Fruit fly (Drosophila melanogaster) whole organism, embryonic: ENCODE results near the gene Pcmt.

ENCODE experiments used
- Bdp1 ChIP-seq: fragments of 200-800 bp; sonication (Bioruptor generic); optimal IDR thresholded peaks from 3 replicates; lab custom pipeline; 2016; ENCODE audit warnings: missing biosample characterization, missing genetic modification characterization
- CG10543 ChIP-seq: fragments of 200-800 bp; sonication (Bioruptor generic); optimal IDR thresholded peaks from 3 replicates; lab custom pipeline; 2017; ENCODE audit warnings: missing biosample characterization, mild to moderate bottlenecking, missing genetic modification characterization, moderate library complexity
- CG10565 ChIP-seq: fragments of 200-800 bp; sonication (Bioruptor generic); optimal IDR thresholded peaks from 3 replicates; lab custom pipeline; 2016; ENCODE audit warnings: missing biosample characterization, mild to moderate bottlenecking, missing genetic modification characterization
- CG11696 ChIP-seq: fragments of 200-800 bp; sonication (Bioruptor generic); IDR thresholded peaks from 2 replicates; pipeline ENCODE4 v1.3.6; 2022; ENCODE audit warnings: missing biosample characterization, missing genetic modification characterization
- CG1233 ChIP-seq: fragments of 200-800 bp; sonication (Bioruptor generic); optimal IDR thresholded peaks from 4 replicates; lab custom pipeline; 2018; ENCODE audit warnings: missing biosample characterization, mild to moderate bottlenecking, missing genetic modification characterization
- CG13624 ChIP-seq: fragments of 200-800 bp; sonication (Bioruptor generic); optimal IDR thresholded peaks from 2 replicates; lab custom pipeline; 2016; ENCODE audit warnings: missing biosample characterization, missing genetic modification characterization
- CG13894 ChIP-seq: fragments of 200-800 bp; sonication (Bioruptor generic); optimal IDR thresholded peaks from 3 replicates; lab custom pipeline; 2018; ENCODE audit warnings: missing biosample characterization, mild to moderate bottlenecking, missing genetic modification characterization, moderate library complexity
- CG15601 ChIP-seq: fragments of 200-800 bp; sonication (Bioruptor generic); optimal IDR thresholded peaks from 3 replicates; lab custom pipeline; 2019; ENCODE audit warnings: missing biosample characterization, mild to moderate bottlenecking, missing genetic modification characterization, moderate library complexity
- CG16813 ChIP-seq: fragments of 200-800 bp; sonication (Bioruptor generic); IDR thresholded peaks from 3 replicates; pipeline ENCODE4 v1.3.6; 2022; ENCODE audit warnings: missing biosample characterization, missing genetic modification characterization; ENCODE audit not compliant: partially characterized antibody
- CG16815 ChIP-seq: fragments of 200-800 bp; sonication (Bioruptor generic); optimal IDR thresholded peaks from 3 replicates; lab custom pipeline; 2017; ENCODE audit warnings: missing biosample characterization, mild to moderate bottlenecking, missing genetic modification characterization
- CG17361 ChIP-seq: fragments of 200-800 bp; sonication (Bioruptor generic); IDR thresholded peaks from 3 replicates; pipeline ENCODE4 v1.3.6; 2022; ENCODE audit warnings: missing biosample characterization, missing genetic modification characterization
- CG2129 ChIP-seq: fragments of 200-800 bp; sonication (Bioruptor generic); IDR thresholded peaks from 2 replicates; pipeline ENCODE4 v1.3.6; 2022; ENCODE audit warnings: missing biosample characterization, missing genetic modification characterization; ENCODE audit not compliant: partially characterized antibody
- CG30403 ChIP-seq: fragments of 200-800 bp; sonication (Bioruptor generic); optimal IDR thresholded peaks from 3 replicates; lab custom pipeline; 2016; ENCODE audit warnings: missing biosample characterization, missing genetic modification characterization
- CG3163 ChIP-seq: fragments of 200-800 bp; sonication (Bioruptor generic); optimal IDR thresholded peaks from 3 replicates; lab custom pipeline; 2016; ENCODE audit warnings: missing biosample characterization, missing genetic modification characterization
- CG32767 ChIP-seq: fragments of 200-800 bp; sonication (Bioruptor generic); IDR thresholded peaks from 2 replicates; pipeline ENCODE4 v1.3.6; 2022; ENCODE audit warnings: missing biosample characterization, missing genetic modification characterization
- CG33557 ChIP-seq: fragments of 200-800 bp; sonication (Bioruptor generic); optimal IDR thresholded peaks from 2 replicates; lab custom pipeline; 2019; ENCODE audit warnings: missing biosample characterization, mild to moderate bottlenecking, missing genetic modification characterization, moderate library complexity
- CG5953 ChIP-seq: fragments of 200-800 bp; sonication (Bioruptor generic); IDR thresholded peaks from 2 replicates; pipeline ENCODE4 v1.3.6; 2022; ENCODE audit warnings: missing biosample characterization, missing genetic modification characterization
- CG6813 ChIP-seq: fragments of 200-800 bp; sonication (Bioruptor generic); optimal IDR thresholded peaks from 2 replicates; lab custom pipeline; 2017; ENCODE audit warnings: missing biosample characterization, missing genetic modification characterization, mild to moderate bottlenecking, moderate library complexity, missing genetic modification reagents
- CG6854 ChIP-seq: fragments of 200-800 bp; sonication (Bioruptor generic); optimal IDR thresholded peaks from 3 replicates; lab custom pipeline; 2017; ENCODE audit warnings: missing biosample characterization, mild to moderate bottlenecking, missing genetic modification characterization
- CG8290 ChIP-seq, 3 experiments: fragments of 200-800 bp; sonication (Bioruptor generic); optimal IDR thresholded peaks; 2 replicates each; lab custom pipeline; 2016 to 2019; ENCODE audit warnings: missing biosample characterization in 3 of 3, missing genetic modification characterization in 3 of 3, mild to moderate bottlenecking in 2 of 3, moderate library complexity in 1 of 3
- Fer3 ChIP-seq: fragments of 200-800 bp; sonication (Bioruptor generic); optimal IDR thresholded peaks from 2 replicates; lab custom pipeline; 2018; ENCODE audit warnings: missing biosample characterization, mild to moderate bottlenecking, missing genetic modification characterization, moderate library complexity
- Gug ChIP-seq: fragments of 200-800 bp; sonication (Bioruptor generic); IDR thresholded peaks from 4 replicates; pipeline ENCODE4 v1.3.6; 2022; ENCODE audit warnings: missing biosample characterization, missing genetic modification characterization
- H2.0 ChIP-seq: fragments of 200-800 bp; sonication (Bioruptor generic); IDR thresholded peaks from 2 replicates; pipeline ENCODE4 v1.3.6; 2022; ENCODE audit warnings: missing biosample characterization, missing genetic modification characterization
- HmgZ ChIP-seq: fragments of 200-800 bp; sonication (Bioruptor generic); optimal IDR thresholded peaks from 2 replicates; lab custom pipeline; 2018; ENCODE audit warnings: missing biosample characterization, mild to moderate bottlenecking, missing genetic modification characterization
- Hr51 ChIP-seq, 2 experiments: fragments of 200-800 bp; sonication (Bioruptor generic); optimal IDR thresholded peaks; 2 replicates in 1 of 2; 3 replicates in 1 of 2; lab custom pipeline; 2016 to 2018; ENCODE audit warnings: missing biosample characterization in 2 of 2, missing genetic modification characterization in 2 of 2, mild to moderate bottlenecking in 1 of 2, moderate library complexity in 1 of 2
- Jarid2 ChIP-seq: fragments of 200-800 bp; sonication (Bioruptor generic); optimal IDR thresholded peaks from 3 replicates; lab custom pipeline; 2017; ENCODE audit warnings: mild to moderate bottlenecking, missing biosample characterization, missing genetic modification reagents, missing genetic modification characterization
- Oaz ChIP-seq: fragments of 200-800 bp; sonication (Bioruptor generic); IDR thresholded peaks from 2 replicates; pipeline ENCODE4 v1.3.6; 2022; ENCODE audit warnings: missing biosample characterization, missing genetic modification characterization
- Oli ChIP-seq: fragments of 200-800 bp; sonication (Bioruptor generic); optimal IDR thresholded peaks from 2 replicates; lab custom pipeline; 2018; ENCODE audit warnings: missing biosample characterization, mild to moderate bottlenecking, missing genetic modification characterization, moderate library complexity
- Ptx1 ChIP-seq: fragments of 200-800 bp; sonication (Bioruptor generic); IDR thresholded peaks from 2 replicates; pipeline ENCODE4 v1.3.6; 2022; ENCODE audit warnings: missing biosample characterization, missing genetic modification characterization
- Sox100B ChIP-seq: fragments of 200-800 bp; sonication (Bioruptor generic); optimal IDR thresholded peaks from 3 replicates; lab custom pipeline; 2018; ENCODE audit warnings: missing biosample characterization, mild to moderate bottlenecking, missing genetic modification characterization
- az2 ChIP-seq: fragments of 200-800 bp; sonication (Bioruptor generic); optimal IDR thresholded peaks from 3 replicates; lab custom pipeline; 2016; ENCODE audit warnings: missing biosample characterization, missing genetic modification characterization
- chinmo ChIP-seq: fragments of 200-800 bp; sonication (Bioruptor generic); IDR thresholded peaks from 4 replicates; pipeline ENCODE4 v1.3.6; 2022; ENCODE audit warnings: missing biosample characterization, missing genetic modification characterization; ENCODE audit not compliant: partially characterized antibody
- chm ChIP-seq: fragments of 200-800 bp; sonication (Bioruptor generic); IDR thresholded peaks from 2 replicates; pipeline ENCODE4 v1.3.6; 2022; ENCODE audit warnings: missing biosample characterization, missing genetic modification characterization
- ci ChIP-seq: fragments of 200-800 bp; sonication (Bioruptor generic); IDR thresholded peaks from 3 replicates; pipeline ENCODE4 v1.3.6; 2022; ENCODE audit warnings: missing biosample characterization, missing genetic modification characterization
- gem ChIP-seq: fragments of 200-800 bp; sonication (Bioruptor generic); optimal IDR thresholded peaks from 2 replicates; lab custom pipeline; 2019; ENCODE audit warnings: missing biosample characterization, mild to moderate bottlenecking, missing genetic modification characterization, moderate library complexity
- hbn ChIP-seq: fragments of 200-800 bp; sonication (Bioruptor generic); IDR thresholded peaks from 2 replicates; pipeline ENCODE4 v1.3.6; 2022; ENCODE audit warnings: missing biosample characterization, missing genetic modification characterization; ENCODE audit not compliant: partially characterized antibody
- mirr ChIP-seq: fragments of 200-800 bp; sonication (Bioruptor generic); optimal IDR thresholded peaks from 3 replicates; lab custom pipeline; 2018; ENCODE audit warnings: missing biosample characterization, mild to moderate bottlenecking, missing genetic modification characterization
- mld ChIP-seq: fragments of 200-800 bp; sonication (Bioruptor generic); IDR thresholded peaks from 3 replicates; pipeline ENCODE4 v1.3.6; 2022; ENCODE audit warnings: missing biosample characterization, missing genetic modification characterization; ENCODE audit not compliant: partially characterized antibody
- nom ChIP-seq: fragments of 200-800 bp; sonication (Bioruptor generic); optimal IDR thresholded peaks from 2 replicates; lab custom pipeline; 2017; ENCODE audit warnings: missing biosample characterization, missing genetic modification characterization, mild to moderate bottlenecking, moderate library complexity, missing genetic modification reagents
- odd ChIP-seq: fragments of 200-800 bp; sonication (Bioruptor generic); optimal IDR thresholded peaks from 2 replicates; lab custom pipeline; 2017; ENCODE audit warnings: missing biosample characterization, mild to moderate bottlenecking, missing genetic modification characterization
- otp ChIP-seq: fragments of 200-800 bp; sonication (Bioruptor generic); IDR thresholded peaks from 3 replicates; pipeline ENCODE4, ENCODE4 v1.3.6; 2022; ENCODE audit warnings: missing biosample characterization, missing genetic modification characterization
- peb ChIP-seq: fragments of 200-800 bp; sonication (Bioruptor generic); IDR thresholded peaks from 2 replicates; pipeline ENCODE4 v1.3.6; 2022; ENCODE audit warnings: missing biosample characterization, missing genetic modification characterization
- repo ChIP-seq: fragments of 200-800 bp; sonication (Bioruptor generic); optimal IDR thresholded peaks from 2 replicates; lab custom pipeline; 2016; ENCODE audit warnings: missing biosample characterization, missing genetic modification characterization
- row ChIP-seq: fragments of 200-800 bp; sonication (Bioruptor generic); IDR thresholded peaks from 3 replicates; pipeline ENCODE4 v1.3.6; 2022; ENCODE audit warnings: missing biosample characterization, missing genetic modification characterization
- slp2 ChIP-seq: fragments of 200-800 bp; sonication (Bioruptor generic); optimal IDR thresholded peaks from 2 replicates; lab custom pipeline; 2016; ENCODE audit warnings: missing biosample characterization, missing genetic modification characterization
- tup ChIP-seq: fragments of 200-800 bp; sonication (Bioruptor generic); optimal IDR thresholded peaks from 2 replicates; lab custom pipeline; 2016; ENCODE audit warnings: missing biosample characterization, mild to moderate bottlenecking, missing genetic modification characterization, moderate library complexity
- wor ChIP-seq: fragments of 200-800 bp; sonication (Bioruptor generic); IDR thresholded peaks from 2 replicates; pipeline ENCODE4 v1.3.6; 2022; ENCODE audit warnings: missing biosample characterization, missing genetic modification characterization

The Pcmt gene

DNA sequence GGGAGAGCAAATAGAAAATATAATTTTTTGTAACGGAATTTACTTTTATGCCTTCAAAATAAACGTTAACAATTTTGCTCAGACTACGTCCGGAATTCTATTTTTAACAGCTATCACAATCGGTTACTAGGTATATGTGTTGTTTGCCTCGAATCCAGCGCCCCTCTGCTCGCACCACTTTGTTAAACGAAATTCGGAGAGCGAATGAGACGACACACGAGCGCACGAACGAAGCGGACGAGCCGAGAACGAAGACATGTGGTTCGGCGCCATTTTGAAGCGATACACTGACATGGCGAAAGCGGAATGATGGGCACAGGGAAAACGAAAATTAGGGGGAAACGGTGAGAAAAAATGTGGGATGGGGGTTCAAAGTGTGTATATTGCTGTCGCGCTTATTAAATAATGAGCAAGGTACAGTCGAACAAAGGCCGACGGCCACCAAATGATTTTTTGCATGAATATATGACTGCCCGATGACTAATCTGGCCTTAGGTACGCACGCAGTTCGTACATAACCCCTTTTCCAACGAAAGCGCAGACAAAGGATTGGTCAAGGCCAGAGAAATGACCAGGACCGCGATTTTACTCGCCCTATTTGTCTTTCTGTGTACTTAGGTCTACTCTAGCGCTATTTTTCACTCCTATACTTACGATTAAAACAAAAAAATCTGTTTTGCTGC lies 46.4 kb upstream of the Pcmt start (continued):
- TF ChIP-seq Hr51 (GFP tag; optimal IDR thresholded peaks at IDR 0.05; lab: Kevin White, UChicago), result no peak
- no peak for TF ChIP-seq mld (GFP tag; lab: Robert Waterston, UW)
- peak; percentile 32 for TF ChIP-seq HmgZ
- peak; percentile 21 for TF ChIP-seq odd (GFP tag; lab: Kevin White, UChicago)
- no peak for TF ChIP-seq repo (GFP tag; lab: Kevin White, UChicago)
- no peak for TF ChIP-seq CG8290 (GFP tag; optimal IDR thresholded peaks at IDR 0.05; lab: Kevin White, UChicago)
- TF ChIP-seq CG8290 (tag; optimal IDR thresholded peaks at IDR 0.05; lab: Kevin White, UChicago), result peak in 1 of 2 experiments; percentile 75
- no peak for TF ChIP-seq CG30403 (GFP tag; lab: Kevin White, UChicago)
- TF ChIP-seq CG32767 (GFP tag; lab: Robert Waterston, UW), result no peak
- TF ChIP-seq CG11696 (GFP tag; lab: Robert Waterston, UW), result no peak
- no peak for TF ChIP-seq CG16813 (GFP tag; lab: Robert Waterston, UW)
- no peak for TF ChIP-seq hbn (GFP tag; lab: Robert Waterston, UW)
- no peak for TF ChIP-seq otp
- no peak for TF ChIP-seq Sox100B
- no peak for TF ChIP-seq Gug (GFP tag; lab: Robert Waterston, UW)
- TF ChIP-seq CG10543 (GFP tag; lab: Kevin White, UChicago), result peak; percentile 96
- TF ChIP-seq wor (GFP tag; lab: Robert Waterston, UW), result no peak
- peak; percentile 18 for TF ChIP-seq Fer3 (tag; lab: Kevin White, UChicago)
- TF ChIP-seq Ptx1 (GFP tag; lab: Robert Waterston, UW), result no peak
- TF ChIP-seq CG15601 (tag; lab: Kevin White, UChicago), result no peak
- no peak for TF ChIP-seq peb (GFP tag; lab: Robert Waterston, UW)
- no peak for TF ChIP-seq CG3163 (GFP tag; lab: Kevin White, UChicago)
- TF ChIP-seq ci (GFP tag; lab: Robert Waterston, UW), result no peak
- TF ChIP-seq CG6854 (GFP tag; lab: Kevin White, UChicago), result no peak
- TF ChIP-seq CG17361, result no peak
- no peak for TF ChIP-seq CG5953 (GFP tag; lab: Robert Waterston, UW)
- no peak for TF ChIP-seq Jarid2
- no peak for TF ChIP-seq tup (GFP tag; lab: Kevin White, UChicago)
- TF ChIP-seq CG13894, result peak; percentile 77
- no peak for TF ChIP-seq CG6813 (GFP tag; lab: Kevin White, UChicago)
- no peak for TF ChIP-seq Oli (tag; lab: Kevin White, UChicago)
- TF ChIP-seq slp2 (GFP tag; lab: Kevin White, UChicago), result no peak
- no peak for TF ChIP-seq gem
- no peak for TF ChIP-seq CG13624
- TF ChIP-seq CG10565 (GFP tag; lab: Kevin White, UChicago), result no peak
- TF ChIP-seq CG1233 (GFP tag; lab: Kevin White, UChicago), result no peak
- no peak for TF ChIP-seq chm (GFP tag; lab: Robert Waterston, UW)
- no peak for TF ChIP-seq CG2129 (GFP tag; lab: Robert Waterston, UW)
- no peak for TF ChIP-seq chinmo (GFP tag; lab: Robert Waterston, UW)
- TF ChIP-seq nom (GFP tag; lab: Kevin White, UChicago), result peak; percentile 75
- no peak for TF ChIP-seq az2 (GFP tag; lab: Kevin White, UChicago)
- TF ChIP-seq Bdp1 (GFP tag; lab: Kevin White, UChicago), result no peak
- TF ChIP-seq H2.0 (GFP tag; lab: Robert Waterston, UW), result no peak
- no peak for TF ChIP-seq row (GFP tag; lab: Robert Waterston, UW)
- TF ChIP-seq CG33557, result peak; percentile 18
- peak; percentile 75 for TF ChIP-seq mirr (GFP tag; lab: Kevin White, UChicago)
- TF ChIP-seq CG16815, result no peak
- TF ChIP-seq Oaz (GFP tag; lab: Robert Waterston, UW), result no peak
